Fruit fly (Drosophila melanogaster) whole organism, embryonic: Measurements from ENCODE around the gene CG18598.

ENCODE experiments used
- CG10543 ChIP-seq: fragments of 200-800 bp; sonication (Bioruptor generic); optimal IDR thresholded peaks from 3 replicates; lab custom pipeline; 2017; ENCODE audit warnings: missing biosample characterization, mild to moderate bottlenecking, missing genetic modification characterization, moderate library complexity
- CG12071 ChIP-seq: fragments of 200-800 bp; sonication (Bioruptor generic); optimal IDR thresholded peaks from 3 replicates; lab custom pipeline; 2018; ENCODE audit warnings: missing biosample characterization, mild to moderate bottlenecking, missing genetic modification characterization
- CG12219 ChIP-seq: fragments of 200-800 bp; sonication (Bioruptor generic); optimal IDR thresholded peaks from 3 replicates; lab custom pipeline; 2018; ENCODE audit warnings: missing biosample characterization, mild to moderate bottlenecking, missing genetic modification characterization
- CG13894 ChIP-seq: fragments of 200-800 bp; sonication (Bioruptor generic); optimal IDR thresholded peaks from 3 replicates; lab custom pipeline; 2018; ENCODE audit warnings: missing biosample characterization, mild to moderate bottlenecking, missing genetic modification characterization, moderate library complexity
- CG14710 ChIP-seq: fragments of 200-800 bp; sonication (Bioruptor generic); optimal IDR thresholded peaks from 3 replicates; lab custom pipeline; 2019; ENCODE audit warnings: missing biosample characterization, mild to moderate bottlenecking, missing genetic modification characterization, moderate library complexity
- CG17912 ChIP-seq: fragments of 200-800 bp; sonication (Bioruptor generic); optimal IDR thresholded peaks from 2 replicates; lab custom pipeline; 2018; ENCODE audit warnings: missing biosample characterization, mild to moderate bottlenecking, missing genetic modification characterization
- CG1832 ChIP-seq: fragments of 200-800 bp; sonication (Bioruptor generic); optimal IDR thresholded peaks from 2 replicates; lab custom pipeline; 2017; ENCODE audit warnings: missing biosample characterization, mild to moderate bottlenecking, missing genetic modification characterization, inconsistent platforms
- CG2199 ChIP-seq: fragments of 200-800 bp; sonication (Bioruptor generic); IDR thresholded peaks from 3 replicates; pipeline ENCODE4 v1.3.6; 2022; ENCODE audit warnings: missing biosample characterization, missing genetic modification characterization
- CG2202 ChIP-seq: fragments of 200-800 bp; sonication (Bioruptor generic); optimal IDR thresholded peaks from 2 replicates; lab custom pipeline; 2018; ENCODE audit warnings: missing biosample characterization, mild to moderate bottlenecking, missing genetic modification characterization
- CG30403 ChIP-seq: fragments of 200-800 bp; sonication (Bioruptor generic); optimal IDR thresholded peaks from 3 replicates; lab custom pipeline; 2016; ENCODE audit warnings: missing biosample characterization, missing genetic modification characterization
- CG3163 ChIP-seq: fragments of 200-800 bp; sonication (Bioruptor generic); optimal IDR thresholded peaks from 3 replicates; lab custom pipeline; 2016; ENCODE audit warnings: missing biosample characterization, missing genetic modification characterization
- CG32532 ChIP-seq: fragments of 200-800 bp; sonication (Bioruptor generic); IDR thresholded peaks from 2 replicates; pipeline ENCODE4 v1.3.6; 2022; ENCODE audit warnings: missing biosample characterization, missing genetic modification characterization
- CG34224 ChIP-seq: fragments of 200-800 bp; sonication (Bioruptor generic); IDR thresholded peaks from 3 replicates; pipeline ENCODE4 v1.3.6; 2022; ENCODE audit warnings: missing biosample characterization, missing genetic modification characterization; ENCODE audit not compliant: partially characterized antibody
- CG3726 ChIP-seq: fragments of 200-800 bp; sonication (Bioruptor generic); IDR thresholded peaks from 3 replicates; pipeline ENCODE4, ENCODE4 v1.3.6; 2022; ENCODE audit warnings: missing biosample characterization, missing genetic modification characterization
- CG6683 ChIP-seq: fragments of 200-800 bp; sonication (Bioruptor generic); optimal IDR thresholded peaks from 2 replicates; lab custom pipeline; 2017; ENCODE audit warnings: missing biosample characterization, mild to moderate bottlenecking, missing genetic modification characterization, missing genetic modification reagents
- CG7372 ChIP-seq: fragments of 200-800 bp; sonication (Bioruptor generic); IDR thresholded peaks from 2 replicates; pipeline ENCODE4 v1.3.6; 2022; ENCODE audit warnings: missing biosample characterization, missing genetic modification characterization
- CG7556 ChIP-seq: fragments of 200-800 bp; sonication (Bioruptor generic); optimal IDR thresholded peaks from 2 replicates; lab custom pipeline; 2017; ENCODE audit warnings: missing biosample characterization, mild to moderate bottlenecking, missing genetic modification characterization
- CG7963 ChIP-seq: fragments of 200-800 bp; sonication (Bioruptor generic); IDR thresholded peaks from 3 replicates; pipeline ENCODE4 v1.3.6; 2022; ENCODE audit warnings: missing biosample characterization, missing genetic modification characterization; ENCODE audit not compliant: partially characterized antibody
- CG8089 ChIP-seq: fragments of 200-800 bp; sonication (Bioruptor generic); optimal IDR thresholded peaks from 3 replicates; lab custom pipeline; 2016; ENCODE audit warnings: missing biosample characterization, missing genetic modification characterization
- Deaf1 ChIP-seq: fragments of 200-800 bp; optimal IDR thresholded peaks from 3 replicates; lab custom pipeline; 2019; ENCODE audit warnings: missing biosample characterization, mild to moderate bottlenecking, missing genetic modification characterization, moderate library complexity
- Gug ChIP-seq: fragments of 200-800 bp; sonication (Bioruptor generic); IDR thresholded peaks from 4 replicates; pipeline ENCODE4 v1.3.6; 2022; ENCODE audit warnings: missing biosample characterization, missing genetic modification characterization
- H2.0 ChIP-seq: fragments of 200-800 bp; sonication (Bioruptor generic); IDR thresholded peaks from 2 replicates; pipeline ENCODE4 v1.3.6; 2022; ENCODE audit warnings: missing biosample characterization, missing genetic modification characterization
- HLHmδ ChIP-seq: fragments of 200-800 bp; sonication (Bioruptor generic); optimal IDR thresholded peaks from 2 replicates; lab custom pipeline; 2018; ENCODE audit warnings: missing biosample characterization, mild to moderate bottlenecking, missing genetic modification characterization, moderate library complexity
- Hand ChIP-seq: fragments of 200-800 bp; sonication (Bioruptor generic); optimal IDR thresholded peaks from 2 replicates; lab custom pipeline; 2017; ENCODE audit warnings: mild to moderate bottlenecking, missing biosample characterization, missing genetic modification reagents, missing genetic modification characterization
- HmgZ ChIP-seq: fragments of 200-800 bp; sonication (Bioruptor generic); optimal IDR thresholded peaks from 2 replicates; lab custom pipeline; 2018; ENCODE audit warnings: missing biosample characterization, mild to moderate bottlenecking, missing genetic modification characterization
- Med ChIP-seq: fragments of 200-800 bp; sonication (Bioruptor generic); peaks from one replicate; lab custom pipeline; 2016; ENCODE audit warnings: missing biosample characterization, missing genetic modification characterization, mild to moderate bottlenecking, inconsistent platforms, moderate library complexity
- Pdp1 ChIP-seq, 2 experiments: fragments of 200-800 bp; sonication (Bioruptor generic); optimal IDR thresholded peaks; 3 replicates each; lab custom pipeline; 2016; ENCODE audit warnings: missing biosample characterization in 2 of 2, missing genetic modification characterization in 2 of 2, mild to moderate bottlenecking in 1 of 2, moderate library complexity in 1 of 2
- Scr ChIP-seq: fragments of 200-800 bp; sonication (Bioruptor generic); IDR thresholded peaks from 2 replicates; pipeline ENCODE4 v1.3.6; 2022; ENCODE audit warnings: missing biosample characterization, missing genetic modification characterization; ENCODE audit not compliant: partially characterized antibody
- Six4 ChIP-seq: fragments of 200-800 bp; sonication (Bioruptor generic); optimal IDR thresholded peaks from 2 replicates; lab custom pipeline; 2016; ENCODE audit warnings: missing biosample characterization, missing genetic modification characterization
- Xbp1 ChIP-seq: fragments of 200-800 bp; sonication (Bioruptor generic); optimal IDR thresholded peaks from 3 replicates; lab custom pipeline; 2016; ENCODE audit warnings: missing biosample characterization, mild to moderate bottlenecking, missing genetic modification characterization
- Xrp1 ChIP-seq: fragments of 200-800 bp; sonication (Bioruptor generic); IDR thresholded peaks from 2 replicates; pipeline ENCODE4 v1.3.6; 2022; ENCODE audit warnings: missing biosample characterization, missing genetic modification characterization
- abd-A ChIP-seq: fragments of 200-800 bp; sonication (Bioruptor generic); optimal IDR thresholded peaks from 3 replicates; lab custom pipeline; 2019; ENCODE audit warnings: missing biosample characterization, mild to moderate bottlenecking, missing genetic modification characterization, moderate library complexity
- ase ChIP-seq: fragments of 200-800 bp; sonication (Bioruptor generic); IDR thresholded peaks from 3 replicates; pipeline ENCODE4 v1.3.6; 2022; ENCODE audit warnings: missing biosample characterization, missing genetic modification characterization
- cad ChIP-seq: fragments of >200 bp; optimal IDR thresholded peaks from 2 replicates; lab custom pipeline; 2017; ENCODE audit warnings: missing biosample characterization, missing genetic modification characterization
- cg ChIP-seq: fragments of 200-800 bp; sonication (Bioruptor generic); optimal IDR thresholded peaks from 3 replicates; lab custom pipeline; 2019; ENCODE audit warnings: missing biosample characterization, mild to moderate bottlenecking, missing genetic modification characterization, moderate library complexity
- chinmo ChIP-seq: fragments of 200-800 bp; sonication (Bioruptor generic); IDR thresholded peaks from 4 replicates; pipeline ENCODE4 v1.3.6; 2022; ENCODE audit warnings: missing biosample characterization, missing genetic modification characterization; ENCODE audit not compliant: partially characterized antibody
- ci ChIP-seq: fragments of 200-800 bp; sonication (Bioruptor generic); IDR thresholded peaks from 3 replicates; pipeline ENCODE4 v1.3.6; 2022; ENCODE audit warnings: missing biosample characterization, missing genetic modification characterization
- croc ChIP-seq: fragments of 200-800 bp; sonication (Bioruptor generic); conservative IDR thresholded peaks from 3 replicates; pipeline ENCODE4 v1.3.6; 2022; ENCODE audit warnings: missing biosample characterization, missing genetic modification characterization
- fu2 ChIP-seq: fragments of 200-800 bp; sonication (Bioruptor generic); optimal IDR thresholded peaks from 2 replicates; lab custom pipeline; 2016; ENCODE audit warnings: missing biosample characterization, missing genetic modification characterization
- hb ChIP-seq: fragments of 200-800 bp; sonication (Bioruptor generic); IDR thresholded peaks from 3 replicates; pipeline ENCODE4 v1.3.6; 2022; ENCODE audit warnings: missing biosample characterization, missing genetic modification characterization; ENCODE audit not compliant: partially characterized antibody
- mirr ChIP-seq: fragments of 200-800 bp; sonication (Bioruptor generic); optimal IDR thresholded peaks from 3 replicates; lab custom pipeline; 2018; ENCODE audit warnings: missing biosample characterization, mild to moderate bottlenecking, missing genetic modification characterization
- onecut ChIP-seq: fragments of 200-800 bp; sonication (Bioruptor generic); IDR thresholded peaks from 2 replicates; pipeline ENCODE4 v1.3.6; 2022; ENCODE audit warnings: missing biosample characterization, missing genetic modification characterization
- pb ChIP-seq: fragments of 200-800 bp; sonication (Bioruptor generic); optimal IDR thresholded peaks from 3 replicates; lab custom pipeline; 2016; ENCODE audit warnings: missing biosample characterization, missing genetic modification characterization
- pho ChIP-seq: fragments of 200-800 bp; sonication (Bioruptor generic); optimal IDR thresholded peaks from 2 replicates; lab custom pipeline; 2016; ENCODE audit warnings: missing biosample characterization, missing genetic modification characterization
- row ChIP-seq: fragments of 200-800 bp; sonication (Bioruptor generic); IDR thresholded peaks from 3 replicates; pipeline ENCODE4 v1.3.6; 2022; ENCODE audit warnings: missing biosample characterization, missing genetic modification characterization
- sd ChIP-seq: fragments of 200-800 bp; sonication (Bioruptor generic); optimal IDR thresholded peaks from 3 replicates; lab custom pipeline; 2018; ENCODE audit warnings: missing biosample characterization, mild to moderate bottlenecking, missing genetic modification characterization, moderate library complexity
- sob ChIP-seq: fragments of 200-800 bp; sonication (Bioruptor generic); IDR thresholded peaks from 2 replicates; pipeline ENCODE4 v1.3.6; 2022; ENCODE audit warnings: missing biosample characterization, missing genetic modification characterization
- sr ChIP-seq: fragments of 200-800 bp; sonication (Bioruptor generic); IDR thresholded peaks from 3 replicates; pipeline ENCODE4 v1.3.6; 2022; ENCODE audit warnings: missing biosample characterization, missing genetic modification characterization
- vvl ChIP-seq: fragments of 200-800 bp; sonication (Bioruptor generic); IDR thresholded peaks from 2 replicates; pipeline ENCODE4 v1.3.6; 2022; ENCODE audit warnings: missing biosample characterization, missing genetic modification characterization

CG18598 gene

dm6 chr3R:18246041-18246440 lies 4.9 kb upstream of the CG18598 start (continued):
- TF ChIP-seq CG12219 (GFP tag; lab: Kevin White, UChicago) (no peak), CG1832 (GFP tag; lab: Kevin White, UChicago) (peak; percentile 8), CG13894 (tag; lab: Kevin White, UChicago) (no peak), Xbp1 (GFP tag; lab: Kevin White, UChicago) (no peak), HLHmδ (GFP tag; lab: Kevin White, UChicago) (no peak), onecut (no peak), mirr (peak; percentile 31), fu2 (GFP tag; lab: Kevin White, UChicago) (no peak), pb (GFP tag; lab: Kevin White, UChicago) (no peak), CG8089 (GFP tag; lab: Kevin White, UChicago) (no peak), ase (no peak), H2.0 (GFP tag; lab: Robert Waterston, UW) (no peak), abd-A (peak; percentile 5), CG3726 (no peak), chinmo (0 out of 4 replicates have a peak, but pooled peaks have one; percentile 19), Gug (GFP tag; lab: Robert Waterston, UW) (no peak), hb (GFP tag; lab: Robert Waterston, UW) (no peak), CG12071 (GFP tag; lab: Kevin White, UChicago) (no peak), Deaf1 (peak; percentile 8), cg (GFP tag; lab: Kevin White, UChicago) (peak; percentile 59), CG2202 (tag; lab: Kevin White, UChicago) (no peak), Med (GFP tag; lab: Kevin White, UChicago) (peak; percentile 36), Xrp1 (GFP tag; lab: Robert Waterston, UW) (no peak), CG17912 (GFP tag; lab: Kevin White, UChicago) (no peak)

dm6 chr3R:18249268-18249667 lies 1.6 kb upstream of the CG18598 start:
- peak in 1 of 2 experiments; percentile 44 for TF ChIP-seq Pdp1 (GFP tag; optimal IDR thresholded peaks at IDR 0.05; lab: Kevin White, UChicago)
- peak; percentile 26 for TF ChIP-seq sd (tag; lab: Kevin White, UChicago)
- peak; percentile 53 for TF ChIP-seq Deaf1
- no peak for TF ChIP-seq CG34224
- TF ChIP-seq CG2199 (GFP tag; lab: Robert Waterston, UW): peak; percentile 61; the same call in 1 of the 3 replicates
- peak; percentile 77 for TF ChIP-seq Med (GFP tag; lab: Kevin White, UChicago)
- TF ChIP-seq Scr: 0 out of 2 replicates have a peak, but pooled peaks have one; percentile 11
- no peak for TF ChIP-seq CG7556 (GFP tag; lab: Kevin White, UChicago)
- peak; percentile 40; the same call in 1 of the 3 replicates for TF ChIP-seq ci (GFP tag; lab: Robert Waterston, UW)
- no peak for TF ChIP-seq row (GFP tag; lab: Robert Waterston, UW)
- TF ChIP-seq cg (GFP tag; lab: Kevin White, UChicago): peak; percentile 89
- 0 out of 2 replicates have a peak, but pooled peaks have one; percentile 23 for TF ChIP-seq vvl (GFP tag; lab: Robert Waterston, UW)
- no peak for TF ChIP-seq CG6683
- TF ChIP-seq CG32532: peak; percentile 46; the same call in 1 of the 2 replicates
- no peak for TF ChIP-seq Six4
- no peak for TF ChIP-seq CG14710 (tag; lab: Kevin White, UChicago)
- no peak for TF ChIP-seq pho (GFP tag; lab: Kevin White, UChicago)
- no peak for TF ChIP-seq croc (GFP tag; lab: Robert Waterston, UW)
- 0 out of 4 replicates have a peak, but pooled peaks have one; percentile 62 for TF ChIP-seq chinmo
- no peak for TF ChIP-seq Gug (GFP tag; lab: Robert Waterston, UW)
- TF ChIP-seq CG7963: no peak
- TF ChIP-seq CG30403 (GFP tag; lab: Kevin White, UChicago): no peak
- TF ChIP-seq HmgZ: peak; percentile 1
- peak; percentile 30 for TF ChIP-seq CG10543 (GFP tag; lab: Kevin White, UChicago)
- TF ChIP-seq Hand (GFP tag; lab: Kevin White, UChicago): no peak
- TF ChIP-seq sob (GFP tag; lab: Robert Waterston, UW): 0 out of 2 replicates have a peak, but pooled peaks have one; percentile 30
- TF ChIP-seq cad (GFP tag; lab: Kevin White, UChicago): no peak
- TF ChIP-seq CG3163 (GFP tag; lab: Kevin White, UChicago): peak; percentile 58
- TF ChIP-seq sr: peak; percentile 38; the same call in 2 of the 3 replicates
- TF ChIP-seq CG7372 (GFP tag; lab: Robert Waterston, UW): peak; percentile 23; the same call in 1 of the 2 replicates
